Fruit fly (Drosophila melanogaster): ENCODE data around the gene Lectin-galC1.

The Lectin-galC1 gene

DNA sequence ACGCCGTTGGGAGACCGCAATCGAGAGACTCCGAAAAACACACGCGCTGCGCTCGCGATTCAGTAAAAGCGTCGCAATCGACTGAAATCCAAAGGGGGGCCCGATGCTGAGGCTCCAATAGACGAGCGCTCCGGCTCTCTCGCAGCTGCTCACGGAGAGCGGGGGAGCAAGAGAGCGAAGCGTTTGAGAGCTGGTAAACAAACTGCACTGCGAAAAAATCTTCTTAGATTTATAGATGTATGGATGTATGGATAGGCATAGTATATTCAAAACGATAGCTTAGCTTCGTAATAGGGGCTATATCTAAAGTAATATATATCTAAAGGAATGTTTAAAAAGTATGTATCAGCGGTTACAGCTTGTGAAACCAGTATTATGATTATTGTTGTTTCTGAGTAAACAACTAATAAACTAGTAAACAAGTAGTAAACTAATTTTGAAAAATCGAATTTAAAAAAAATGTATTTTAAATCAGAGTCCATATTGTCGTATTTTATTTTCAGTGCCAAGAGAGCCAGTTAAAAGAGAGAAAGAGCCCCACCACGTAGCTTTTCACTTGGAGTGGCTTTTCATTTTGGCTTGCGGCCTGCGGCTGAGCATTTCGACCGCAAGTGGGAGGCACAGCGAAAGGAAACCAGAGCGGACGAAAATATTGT, 6.3 kb downstream of the Lectin-galC1 start, which contains the start of the genes Alp12 and CG13085 (continued):
- TF ChIP-seq CG11696 (GFP tag; IDR thresholded peaks at IDR 0.05) (peak; percentile 81; the same call in 1 of the 2 replicates), fd64A (GFP tag; optimal IDR thresholded peaks at IDR 0.05) (peak; percentile 93), E2f2 (GFP tag; IDR thresholded peaks at IDR 0.05) (peak; percentile 85), chn (GFP tag; optimal IDR thresholded peaks at IDR 0.05) (peak; percentile 94), NK7.1 (GFP tag; optimal IDR thresholded peaks at IDR 0.05) (peak; percentile 89), CG9215 (GFP tag; IDR thresholded peaks at IDR 0.05) (peak; percentile 95), fu2 (GFP tag; optimal IDR thresholded peaks at IDR 0.05) (peak; percentile 92), btn (GFP tag; optimal IDR thresholded peaks at IDR 0.05) (peak; percentile 83), CG11085 (GFP tag; IDR thresholded peaks at IDR 0.05) (peak; percentile 87), sim (GFP tag; IDR thresholded peaks at IDR 0.05) (peak; percentile 75), CG18011 (GFP tag; optimal IDR thresholded peaks at IDR 0.05) (peak; percentile 89), trem (tag; optimal IDR thresholded peaks at IDR 0.05) (peak; percentile 95), crc (GFP tag; optimal IDR thresholded peaks at IDR 0.05) (peak; percentile 89), hkb (optimal IDR thresholded peaks at IDR 0.05) (no peak), hkb (GFP tag; IDR thresholded peaks at IDR 0.05) (peak; percentile 97), lov (optimal IDR thresholded peaks at IDR 0.05) (no peak), lov (GFP tag; IDR thresholded peaks at IDR 0.05) (peak; percentile 79; the same call in 2 of the 3 replicates), CG6272 (GFP tag; IDR thresholded peaks at IDR 0.05) (peak; percentile 93), lab (GFP tag; optimal IDR thresholded peaks at IDR 0.05) (peak; percentile 99), CG7987 (GFP tag; optimal IDR thresholded peaks at IDR 0.05) (peak; percentile 84), CG10959 (GFP tag; IDR thresholded peaks at IDR 0.05) (peak; percentile 87), maf-S (GFP tag; optimal IDR thresholded peaks at IDR 0.05) (peak; percentile 91), salm (tag; optimal IDR thresholded peaks at IDR 0.05) (peak; percentile 97), wor (GFP tag; IDR thresholded peaks at IDR 0.05) (peak; percentile 98), Usf (GFP tag; optimal IDR thresholded peaks at IDR 0.05) (peak; percentile 95), Atf6 (GFP tag; IDR thresholded peaks at IDR 0.05) (peak; percentile 98), fd96Cb (tag; optimal IDR thresholded peaks at IDR 0.05) (peak; percentile 97), CG18619 (GFP tag; optimal IDR thresholded peaks at IDR 0.05) (peak; percentile 99), Kr (GFP tag; optimal IDR thresholded peaks at IDR 0.05) (no peak), prd (optimal IDR thresholded peaks at IDR 0.05) (no peak), prd (GFP tag; IDR thresholded peaks at IDR 0.05) (peak; percentile 97), Vsx1 (GFP tag; optimal IDR thresholded peaks at IDR 0.05) (peak; percentile 96), dpn (GFP tag; optimal IDR thresholded peaks at IDR 0.05) (peak; percentile 95 to 97), Hr78 (GFP tag; optimal IDR thresholded peaks at IDR 0.05) (peak in 1 of 2 experiments; percentile 94), CG17385 (GFP tag; optimal IDR thresholded peaks at IDR 0.05) (peak; percentile 98), CG5245 (GFP tag; optimal IDR thresholded peaks at IDR 0.05) (peak; percentile 93), tx (GFP tag; optimal IDR thresholded peaks at IDR 0.05) (peak; percentile 94), D19A (tag; optimal IDR thresholded peaks at IDR 0.05) (peak; percentile 96), CG14667 (GFP tag; IDR thresholded peaks at IDR 0.05) (peak; percentile 93), slbo (GFP tag; IDR thresholded peaks at IDR 0.05) (peak; percentile 96), CG4820 (GFP tag; optimal IDR thresholded peaks at IDR 0.05) (peak; percentile 95), gce (GFP tag; IDR thresholded peaks at IDR 0.05) (no peak; the same call in 1 of the 3 replicates), CG16779 (GFP tag; IDR thresholded peaks at IDR 0.05) (peak; percentile 51; the same call in 1 of the 2 replicates), nmo (GFP tag; optimal IDR thresholded peaks at IDR 0.05) (peak; percentile 99), CG13894 (tag; optimal IDR thresholded peaks at IDR 0.05) (peak; percentile 97), Side (GFP tag; optimal IDR thresholded peaks at IDR 0.05) (peak; percentile 94), Antp (GFP tag; optimal IDR thresholded peaks at IDR 0.05) (peak; percentile 90), CG9437 (GFP tag; optimal IDR thresholded peaks at IDR 0.05) (peak; percentile 96), Mes4 (GFP tag; optimal IDR thresholded peaks at IDR 0.05) (peak; percentile 88), cg (GFP tag; optimal IDR thresholded peaks at IDR 0.05) (peak; percentile 5), CG42726 (GFP tag; IDR thresholded peaks at IDR 0.05; ENCODE audit: partially characterized antibody) (no peak)

Measured in whole organism, embryonic.